Worm (Caenorhabditis elegans) whole organism, mixed stage, embryonic: ENCODE data around the gene lin-31.

Experiments used
- blmp-1 ChIP-seq: fragments of 150-350 bp; optimal IDR thresholded peaks from 2 replicates; lab custom pipeline; 2014; ENCODE audit warnings: missing biosample characterization, missing genetic modification characterization
- ces-1 ChIP-seq: fragments of 150-350 bp; optimal IDR thresholded peaks from 2 replicates; lab custom pipeline; 2014; ENCODE audit warnings: missing biosample characterization, missing genetic modification reagents, missing genetic modification characterization
- elt-3 ChIP-seq: fragments of 150-350 bp; optimal IDR thresholded peaks from 2 replicates; lab custom pipeline; 2014; ENCODE audit warnings: missing biosample characterization, missing genetic modification characterization
- lin-32 ChIP-seq: fragments of 200-800 bp; sonication (Bioruptor generic); optimal IDR thresholded peaks from 2 replicates; lab custom pipeline; 2018; ENCODE audit warnings: mild to moderate bottlenecking, missing genetic modification characterization, missing compliant biosample characterization
- mab-5 ChIP-seq: fragments of 150-350 bp; optimal IDR thresholded peaks from 2 replicates; lab custom pipeline; 2014; ENCODE audit warnings: missing biosample characterization, missing genetic modification characterization
- mls-2 ChIP-seq: sonication (generic microtip); optimal IDR thresholded peaks from 2 replicates; lab custom pipeline; 2016; ENCODE audit warnings: mild to moderate bottlenecking, missing genetic modification characterization, moderate library complexity, missing compliant biosample characterization
- nhr-12 ChIP-seq: fragments of 150-350 bp; optimal IDR thresholded peaks from 2 replicates; lab custom pipeline; 2014; ENCODE audit warnings: missing biosample characterization, missing genetic modification characterization
- nhr-28 ChIP-seq: fragments of 150-350 bp; optimal IDR thresholded peaks from 2 replicates; lab custom pipeline; 2014; ENCODE audit warnings: missing biosample characterization, missing genetic modification characterization
- snpc-4 ChIP-seq: fragments of 150-350 bp; optimal IDR thresholded peaks from 2 replicates; lab custom pipeline; 2014; ENCODE audit warnings: missing biosample characterization, missing genetic modification characterization
- unc-39 ChIP-seq: fragments of 150-350 bp; optimal IDR thresholded peaks from 2 replicates; lab custom pipeline; 2014; ENCODE audit warnings: missing biosample characterization, missing genetic modification characterization
- ztf-11 ChIP-seq: fragments of 150-350 bp; optimal IDR thresholded peaks from 2 replicates; lab custom pipeline; 2014; ENCODE audit warnings: missing biosample characterization, missing genetic modification characterization

DNA sequence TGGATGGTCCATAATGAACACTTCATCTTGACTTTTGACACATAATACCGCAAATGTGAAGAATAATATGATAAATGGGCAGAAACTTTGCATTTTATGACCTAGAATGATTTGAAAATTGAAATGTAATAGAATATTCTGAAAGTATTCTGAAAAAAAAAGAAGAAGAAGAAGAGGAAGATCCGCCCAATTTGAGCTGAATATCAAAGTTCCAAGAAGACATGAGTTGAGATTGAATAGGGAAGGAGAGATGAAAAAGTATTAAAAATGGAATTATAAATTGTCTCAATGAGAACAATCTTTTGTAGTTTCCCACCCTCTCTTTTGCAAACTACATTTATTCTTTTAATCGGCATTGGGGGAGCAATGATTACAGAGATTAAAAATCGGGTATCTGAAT is 49.9 kb downstream of the lin-31 start, which contains the start of gene K07D4.4:
- TF ChIP-seq unc-39 = no peak
- TF ChIP-seq ztf-11 = no peak
- TF ChIP-seq snpc-4 (tag; lab: Kevin White, UChicago) = no peak
- no peak for TF ChIP-seq ces-1
- TF ChIP-seq elt-3 = no peak
- no peak for TF ChIP-seq nhr-28 (tag; lab: Kevin White, UChicago)
- TF ChIP-seq nhr-12 (tag; lab: Kevin White, UChicago) = no peak
- TF ChIP-seq lin-32 (GFP tag; lab: Kevin White, UChicago) = no peak
- TF ChIP-seq mls-2 (tag; lab: Kevin White, UChicago) = no peak
- no peak for TF ChIP-seq mab-5 (tag; lab: Kevin White, UChicago)
- TF ChIP-seq blmp-1 (tag; lab: Kevin White, UChicago) = no peak
